Worm (Caenorhabditis elegans): Measurements from ENCODE around the gene clec-147.

The clec-147 gene

ce11 chrII:14495341-14495740 lies 42.3 kb downstream of the clec-147 start (continued):
- TF ChIP-seq nhr-25 (tag; optimal IDR thresholded peaks at IDR 0.05; ENCODE audit: borderline replicate concordance, insufficient read depth) (no peak), R02D3.7 (tag; optimal IDR thresholded peaks at IDR 0.05) (no peak), Y48G9A.11 (GFP tag; IDR thresholded peaks at IDR 0.05) (no peak), vab-7 (GFP tag; IDR thresholded peaks at IDR 0.05) (no peak), gei-8 (GFP tag; optimal IDR thresholded peaks at IDR 0.05) (no peak), lir-3 (tag; optimal IDR thresholded peaks at IDR 0.05) (no peak), php-3 (GFP tag; IDR thresholded peaks at IDR 0.05) (no peak), ceh-62 (tag; optimal IDR thresholded peaks at IDR 0.05) (no peak), aly-2 (tag; optimal IDR thresholded peaks at IDR 0.05) (no peak), nhr-237 (tag; optimal IDR thresholded peaks at IDR 0.05) (no peak), lin-38 (GFP tag; IDR thresholded peaks at IDR 0.05) (no peak), lin-29 (GFP tag; IDR thresholded peaks at IDR 0.05) (no peak), mep-1 (tag; optimal IDR thresholded peaks at IDR 0.05) (peak; percentile 38), fos-1 (tag; optimal IDR thresholded peaks at IDR 0.05) (no peak), madf-9 (GFP tag; conservative IDR thresholded peaks at IDR 0.05) (no peak), mdt-29 (GFP tag; IDR thresholded peaks at IDR 0.05) (no peak), hif-1 (tag; optimal IDR thresholded peaks at IDR 0.05) (peak; percentile 90 to 97), nhr-77 (tag; optimal IDR thresholded peaks at IDR 0.05) (no peak), mxl-2 (GFP tag; conservative IDR thresholded peaks at IDR 0.05) (no peak), spr-1 (tag; optimal IDR thresholded peaks at IDR 0.05) (no peak), nhr-6 (tag; optimal IDR thresholded peaks at IDR 0.05) (peak; percentile 36), duxl-1 (tag; optimal IDR thresholded peaks at IDR 0.05; ENCODE audit: poor library complexity) (no peak), ZK546.5 (tag; optimal IDR thresholded peaks at IDR 0.05) (no peak), F44E2.7 (GFP tag; IDR thresholded peaks at IDR 0.05) (no peak), nhr-28 (tag; optimal IDR thresholded peaks at IDR 0.05) (peak; percentile 64), mes-2 (tag; optimal IDR thresholded peaks at IDR 0.05; ENCODE audit: poor library complexity, severe bottlenecking) (no peak), zip-2 (tag; optimal IDR thresholded peaks at IDR 0.05) (no peak), hlh-30 (tag; optimal IDR thresholded peaks at IDR 0.05; ENCODE audit: insufficient read depth) (peak; percentile 56)

ce11 chrII:14494464-14494863 lies 43.2 kb downstream of the clec-147 start:
- TF ChIP-seq arid-1 (GFP tag; conservative IDR thresholded peaks at IDR 0.05) (no peak), dve-1 (tag; optimal IDR thresholded peaks at IDR 0.05; ENCODE audit: insufficient read depth) (peak; percentile 64), hlh-11 (tag; optimal IDR thresholded peaks at IDR 0.05) (peak; percentile 17), nhr-77 (tag; optimal IDR thresholded peaks at IDR 0.05) (peak; percentile 32), nhr-28 (tag; optimal IDR thresholded peaks at IDR 0.05) (peak; percentile 61), daf-16 (GFP tag; optimal IDR thresholded peaks at IDR 0.05) (no peak), daf-16 (tag; optimal IDR thresholded peaks at IDR 0.05) (peak; percentile 63), lir-3 (tag; optimal IDR thresholded peaks at IDR 0.05) (no peak), hif-1 (tag; optimal IDR thresholded peaks at IDR 0.05) (peak in 1 of 2 experiments; percentile 82)

- TF ChIP-seq vab-7 (GFP tag; IDR thresholded peaks at IDR 0.05) = no peak
- TF ChIP-seq zfp-3 (GFP tag; conservative IDR thresholded peaks at IDR 0.05) = peak; percentile 9; the same call in 1 of the 2 replicates
- TF ChIP-seq ceh-20 (GFP tag; IDR thresholded peaks at IDR 0.05) = no peak
Observed at ce11 chrII:14494414-14494463, 43.4 kb downstream of the clec-147 start, which contains the start of gene cysl-2. cysl-2 (minus strand) TSS chrII:14494451.

- TF ChIP-seq set-16 (GFP tag; IDR thresholded peaks at IDR 0.05) (peak; percentile 34; the same call in 1 of the 2 replicates), mdl-1 (tag; optimal IDR thresholded peaks at IDR 0.05) (no peak), egl-43 (GFP tag; IDR thresholded peaks at IDR 0.05) (0 out of 2 replicates have a peak, but pooled peaks have one; percentile 8), T20F7.1 (GFP tag; optimal IDR thresholded peaks at IDR 0.05) (no peak), lin-1 (GFP tag; IDR thresholded peaks at IDR 0.05) (no peak), aha-1 (tag) (peak; percentile 33)
Observed at ce11 chrII:14494014-14494413, 43.6 kb downstream of the clec-147 start.
